Worm (Caenorhabditis elegans): ENCODE measurements around the gene gcy-34.

The gcy-34 gene

ce11 chrV:13351773-13352172 is 33.9 kb downstream of the gcy-34 start:
- TF ChIP-seq unc-62 (GFP tag; optimal IDR thresholded peaks at IDR 0.05), result no peak

- no peak for TF ChIP-seq unc-62 (GFP tag; optimal IDR thresholded peaks at IDR 0.05)
These were observed 35.4 kb downstream of the gcy-34 start for ce11 chrV:13350302-13350701.

ce11 chrV:13345867-13346328 is 39.8 kb downstream of the gcy-34 start, which contains the start of gene twk-43:
Gene twk-43, plus strand, starts transcription at chrV:13346278.
- TF ChIP-seq unc-62 (GFP tag; optimal IDR thresholded peaks at IDR 0.05), result no peak

ce11 chrV:13342235-13342634 is 43.5 kb downstream of the gcy-34 start:
- TF ChIP-seq unc-62 (GFP tag; optimal IDR thresholded peaks at IDR 0.05), result no peak

- no peak for TF ChIP-seq unc-62 (GFP tag; optimal IDR thresholded peaks at IDR 0.05)
These were observed 45.9 kb downstream of the gcy-34 start, which contains the start of the genes str-4 and lgc-48 for ce11 chrV:13339633-13340290. Gene str-4, minus strand, starts transcription at chrV:13339733. Gene lgc-48, plus strand, starts transcription at chrV:13340240.

ce11 chrV:13338037-13338436 is 47.7 kb downstream of the gcy-34 start:
- no peak for TF ChIP-seq unc-62 (GFP tag; optimal IDR thresholded peaks at IDR 0.05)

- TF ChIP-seq unc-62 (GFP tag; optimal IDR thresholded peaks at IDR 0.05), result no peak
These were observed 49.7 kb downstream of the gcy-34 start, which contains the start of gene C50B6.9 for ce11 chrV:13335883-13336419. Gene C50B6.9, plus strand, starts transcription at chrV:13336369.

- TF ChIP-seq unc-62 (GFP tag; optimal IDR thresholded peaks at IDR 0.05), result no peak
These were observed 51.3 kb downstream of the gcy-34 start for ce11 chrV:13334447-13334846.

ce11 chrV:13333386-13334180 is 52.1 kb downstream of the gcy-34 start, which contains the start of gene nhr-168:
Gene nhr-168, minus strand, starts transcription at chrV:13333871.
- no peak for TF ChIP-seq unc-62 (GFP tag; optimal IDR thresholded peaks at IDR 0.05)
